Fruit fly (Drosophila melanogaster) whole organism, adult: ENCODE data around the gene CG16989.

Experiments used
- CG11617 ChIP-seq: fragments of 200-800 bp; sonication (Bioruptor generic); optimal IDR thresholded peaks from 2 replicates; lab custom pipeline; 2017; ENCODE audit warnings: mild to moderate bottlenecking, missing biosample characterization, missing genetic modification reagents, missing genetic modification characterization
- CG12768 ChIP-seq: fragments of 200-800 bp; sonication (Bioruptor generic); optimal IDR thresholded peaks from 2 replicates; lab custom pipeline; 2017; ENCODE audit warnings: missing biosample characterization, missing genetic modification characterization, mild to moderate bottlenecking, moderate library complexity, missing genetic modification reagents
- CG14711 ChIP-seq: fragments of 200-800 bp; sonication (Bioruptor generic); optimal IDR thresholded peaks from 2 replicates; lab custom pipeline; 2018; ENCODE audit warnings: missing biosample characterization, mild to moderate bottlenecking, missing genetic modification characterization, moderate library complexity
- CG1620 ChIP-seq: fragments of 200-800 bp; sonication (Bioruptor generic); optimal IDR thresholded peaks from 2 replicates; lab custom pipeline; 2016; ENCODE audit warnings: missing biosample characterization, missing genetic modification characterization
- CG33017 ChIP-seq: fragments of 200-800 bp; sonication (Bioruptor generic); optimal IDR thresholded peaks from 2 replicates; lab custom pipeline; 2018; ENCODE audit warnings: missing biosample characterization, mild to moderate bottlenecking, missing genetic modification characterization, moderate library complexity
- CG5204 ChIP-seq: fragments of 200-800 bp; sonication (Bioruptor generic); optimal IDR thresholded peaks from 2 replicates; lab custom pipeline; 2016; ENCODE audit warnings: missing biosample characterization, missing genetic modification characterization
- CG7045 ChIP-seq: fragments of 200-800 bp; sonication (Bioruptor generic); optimal IDR thresholded peaks from 2 replicates; lab custom pipeline; 2017; ENCODE audit warnings: missing biosample characterization, mild to moderate bottlenecking, missing genetic modification characterization
- CG7101 ChIP-seq: fragments of 200-800 bp; sonication (Bioruptor generic); optimal IDR thresholded peaks from 2 replicates; lab custom pipeline; 2018; ENCODE audit warnings: missing biosample characterization, mild to moderate bottlenecking, missing genetic modification characterization, moderate library complexity
- Clk ChIP-seq: fragments of 200-800 bp; sonication (Bioruptor generic); optimal IDR thresholded peaks from 2 replicates; lab custom pipeline; 2017; ENCODE audit warnings: missing biosample characterization, missing genetic modification characterization
- Crg-1 ChIP-seq: fragments of 200-800 bp; sonication (Bioruptor generic); optimal IDR thresholded peaks from 2 replicates; lab custom pipeline; 2016; ENCODE audit warnings: missing biosample characterization, missing genetic modification characterization
- Hr96 ChIP-seq: fragments of 200-800 bp; sonication (Bioruptor generic); optimal IDR thresholded peaks from 2 replicates; lab custom pipeline; 2016; ENCODE audit warnings: missing biosample characterization, missing genetic modification characterization
- Mnt ChIP-seq: fragments of 200-800 bp; sonication (Bioruptor generic); optimal IDR thresholded peaks from 2 replicates; lab custom pipeline; 2016; ENCODE audit warnings: missing biosample characterization, mild to moderate bottlenecking, missing genetic modification characterization
- bab1 ChIP-seq: fragments of 200-800 bp; sonication (Bioruptor generic); optimal IDR thresholded peaks from 3 replicates; lab custom pipeline; 2019; ENCODE audit warnings: missing biosample characterization, mild to moderate bottlenecking, missing genetic modification characterization, moderate library complexity
- cic ChIP-seq: fragments of 200-800 bp; sonication (Bioruptor generic); optimal IDR thresholded peaks from 2 replicates; lab custom pipeline; 2017; ENCODE audit warnings: missing biosample characterization, mild to moderate bottlenecking, missing genetic modification characterization, moderate library complexity
- cnc ChIP-seq, 2 experiments: fragments of >200 bp; optimal IDR thresholded peaks; 2 replicates each; lab custom pipeline; 2017
- kay ChIP-seq: fragments of 200-800 bp; sonication (Bioruptor generic); peaks from one replicate; lab custom pipeline; 2016; ENCODE audit warnings: missing biosample characterization, missing genetic modification characterization, borderline replicate concordance
- ovo ChIP-seq: fragments of 200-800 bp; sonication (Bioruptor generic); optimal IDR thresholded peaks from 2 replicates; lab custom pipeline; 2016; ENCODE audit warnings: missing biosample characterization, missing genetic modification characterization
- pad ChIP-seq: fragments of 200-800 bp; sonication (Bioruptor generic); optimal IDR thresholded peaks from 3 replicates; lab custom pipeline; 2017; ENCODE audit warnings: missing biosample characterization, missing genetic modification characterization, mild to moderate bottlenecking, moderate library complexity, missing genetic modification reagents
- tj ChIP-seq: fragments of 200-800 bp; sonication (Bioruptor generic); optimal IDR thresholded peaks from 3 replicates; lab custom pipeline; 2017; ENCODE audit warnings: missing biosample characterization, mild to moderate bottlenecking, missing genetic modification characterization, moderate library complexity
- toe ChIP-seq: fragments of 200-800 bp; sonication (Bioruptor generic); optimal IDR thresholded peaks from 2 replicates; lab custom pipeline; 2016; ENCODE audit warnings: missing biosample characterization, missing genetic modification characterization

The CG16989 gene

dm6 chrX:801157-801872, 8.4 kb downstream of the CG16989 start, which contains the start of gene Rbf:
Gene Rbf (minus strand): TSS chrX:801479.
- no peak for TF ChIP-seq CG11617
- TF ChIP-seq CG14711 (tag; lab: Kevin White, UChicago): no peak
- peak; percentile 48 for TF ChIP-seq pad (GFP tag; lab: Kevin White, UChicago)
- no peak for TF ChIP-seq CG7101 (tag; lab: Kevin White, UChicago)
- TF ChIP-seq CG1620 (GFP tag; lab: Kevin White, UChicago): peak; percentile 63
- peak; percentile 51 for TF ChIP-seq Mnt
- TF ChIP-seq cnc (optimal IDR thresholded peaks at IDR 0.05; lab: Kevin White, UChicago): no peak
- TF ChIP-seq toe (GFP tag; lab: Kevin White, UChicago): peak; percentile 27
- TF ChIP-seq Hr96: peak; percentile 41
- no peak for TF ChIP-seq CG12768 (GFP tag; lab: Kevin White, UChicago)
- no peak for TF ChIP-seq cic
- TF ChIP-seq CG33017 (tag; lab: Kevin White, UChicago): no peak
- TF ChIP-seq kay: no peak
- TF ChIP-seq CG5204 (GFP tag; lab: Kevin White, UChicago): no peak
- no peak for TF ChIP-seq ovo (GFP tag; lab: Kevin White, UChicago)
- TF ChIP-seq Crg-1 (GFP tag; lab: Kevin White, UChicago): peak; percentile 63

- no peak for TF ChIP-seq Mnt
- TF ChIP-seq CG7045 (GFP tag; lab: Kevin White, UChicago): no peak
- TF ChIP-seq bab1 (GFP tag; lab: Kevin White, UChicago): no peak
- TF ChIP-seq CG5204 (GFP tag; lab: Kevin White, UChicago): no peak
- no peak for TF ChIP-seq CG11617
- TF ChIP-seq CG7101 (tag; lab: Kevin White, UChicago): no peak
- no peak for TF ChIP-seq CG14711 (tag; lab: Kevin White, UChicago)
- no peak for TF ChIP-seq CG33017 (tag; lab: Kevin White, UChicago)
- TF ChIP-seq Hr96: no peak
- no peak for TF ChIP-seq cic
- TF ChIP-seq cnc (optimal IDR thresholded peaks at IDR 0.05; lab: Kevin White, UChicago): no peak
- no peak for TF ChIP-seq CG1620 (GFP tag; lab: Kevin White, UChicago)
- TF ChIP-seq Crg-1 (GFP tag; lab: Kevin White, UChicago): no peak
- no peak for TF ChIP-seq tj (GFP tag; lab: Kevin White, UChicago)
- TF ChIP-seq pad (GFP tag; lab: Kevin White, UChicago): no peak
Measured at dm6 chrX:803370-803769, 10.4 kb downstream of the CG16989 start, which contains the start of gene CG13359. Gene CG13359 (minus strand): TSS chrX:803470.

dm6 chrX:804821-805220, 11.9 kb downstream of the CG16989 start, which contains the start of gene CG13358:
Gene CG13358 (minus strand): TSS chrX:804921.
- TF ChIP-seq CG1620 (GFP tag; lab: Kevin White, UChicago) (no peak), CG5204 (GFP tag; lab: Kevin White, UChicago) (no peak)

- TF ChIP-seq CG7101 (tag; lab: Kevin White, UChicago) (peak; percentile 2), bab1 (GFP tag; lab: Kevin White, UChicago) (peak; percentile 54), CG1620 (GFP tag; lab: Kevin White, UChicago) (peak; percentile 4), CG33017 (tag; lab: Kevin White, UChicago) (no peak), pad (GFP tag; lab: Kevin White, UChicago) (peak; percentile 3)
Measured at dm6 chrX:805907-806306, 13.0 kb downstream of the CG16989 start, which contains the start of gene Sec22. Gene Sec22 (plus strand): TSS chrX:806076.

dm6 chrX:824961-825360, 32.0 kb downstream of the CG16989 start:
- TF ChIP-seq CG7101 (tag; lab: Kevin White, UChicago): no peak
- TF ChIP-seq CG5204 (GFP tag; lab: Kevin White, UChicago): no peak
- no peak for TF ChIP-seq cic
- TF ChIP-seq kay: no peak
- no peak for TF ChIP-seq cnc (optimal IDR thresholded peaks at IDR 0.05; lab: Kevin White, UChicago)

dm6 chrX:835965-836690, 43.2 kb downstream of the CG16989 start:
- no peak for TF ChIP-seq cic
- no peak for TF ChIP-seq kay
- no peak for TF ChIP-seq CG12768 (GFP tag; lab: Kevin White, UChicago)
- no peak for TF ChIP-seq Clk (GFP tag; lab: Kevin White, UChicago)
- no peak for TF ChIP-seq Hr96
- no peak for TF ChIP-seq bab1 (GFP tag; lab: Kevin White, UChicago)
- no peak for TF ChIP-seq CG7045 (GFP tag; lab: Kevin White, UChicago)
- no peak for TF ChIP-seq Crg-1 (GFP tag; lab: Kevin White, UChicago)
- no peak for TF ChIP-seq cnc (optimal IDR thresholded peaks at IDR 0.05; lab: Kevin White, UChicago)

dm6 chrX:838012-838411, 45.1 kb downstream of the CG16989 start:
- TF ChIP-seq tj (GFP tag; lab: Kevin White, UChicago) (no peak), ovo (GFP tag; lab: Kevin White, UChicago) (no peak), bab1 (GFP tag; lab: Kevin White, UChicago) (no peak), Clk (GFP tag; lab: Kevin White, UChicago) (no peak), cic (no peak)
